Worm (Caenorhabditis elegans) whole organism, L1 larva: Measurements from ENCODE around the gene Y76B12C.4.

Experiments used
- C04F5.9 ChIP-seq: sonication (generic microtip); optimal IDR thresholded peaks from 2 replicates; lab custom pipeline; 2016; ENCODE audit warnings: missing genetic modification characterization, missing compliant biosample characterization
- C16A3.4 ChIP-seq: fragments of 150-350 bp; optimal IDR thresholded peaks from 2 replicates; lab custom pipeline; 2014; ENCODE audit warnings: missing biosample characterization, missing genetic modification characterization
- F16B12.6 ChIP-seq: fragments of 150-350 bp; optimal IDR thresholded peaks from 2 replicates; lab custom pipeline; 2014; ENCODE audit warnings: missing biosample characterization, missing genetic modification characterization
- aly-2 ChIP-seq: fragments of 150-350 bp; optimal IDR thresholded peaks from 2 replicates; lab custom pipeline; 2014; ENCODE audit warnings: missing biosample characterization, missing genetic modification characterization
- ama-1 ChIP-seq: fragments of 150-350 bp; optimal IDR thresholded peaks from 2 replicates; lab custom pipeline; 2014
- blmp-1 ChIP-seq: fragments of 150-350 bp; optimal IDR thresholded peaks from 2 replicates; lab custom pipeline; 2014; ENCODE audit warnings: missing biosample characterization, missing genetic modification characterization
- ceh-82 ChIP-seq, 3 experiments: fragments of 150-350 bp in 1 of 3; sonication (generic microtip) in 2 of 3; optimal IDR thresholded peaks; 2 replicates each; lab custom pipeline; 2014 to 2017; ENCODE audit warnings: missing biosample characterization in 3 of 3, missing genetic modification characterization in 3 of 3
- ceh-88 ChIP-seq: fragments of 200-800 bp; sonication (Bioruptor generic); IDR thresholded peaks from 2 replicates; pipeline ENCODE4 v1.3.6; 2022; ENCODE audit warnings: missing genetic modification characterization, missing compliant biosample characterization
- dpl-1 ChIP-seq, 3 experiments: fragments of 150-350 bp in 2 of 3; sonication (generic microtip) in 1 of 3; optimal IDR thresholded peaks; 2 replicates each; lab custom pipeline; 2014 to 2017; ENCODE audit warnings: missing biosample characterization in 3 of 3, missing genetic modification characterization in 3 of 3, missing genetic modification reagents in 3 of 3
- dsc-1 ChIP-seq: sonication (generic microtip); optimal IDR thresholded peaks from 2 replicates; lab custom pipeline; 2016; ENCODE audit warnings: mild to moderate bottlenecking, missing genetic modification characterization, missing compliant biosample characterization
- efl-1 ChIP-seq, 4 experiments: fragments of 150-350 bp; optimal IDR thresholded peaks in 3 of 4; peaks in 1 of 4; 1 replicate in 1 of 4; 2 replicates in 3 of 4; lab custom pipeline; 2014; ENCODE audit warnings: missing biosample characterization in 2 of 4, missing genetic modification characterization in 2 of 4, missing genetic modification reagents in 2 of 4
- egl-13 ChIP-seq: sonication (generic microtip); optimal IDR thresholded peaks from 2 replicates; lab custom pipeline; 2016; ENCODE audit warnings: missing genotype, missing genetic modification reagents, missing genetic modification characterization, missing compliant biosample characterization
- elt-2 ChIP-seq: sonication (generic microtip); optimal IDR thresholded peaks from 2 replicates; lab custom pipeline; 2016; ENCODE audit warnings: missing genetic modification characterization, mild to moderate bottlenecking, inconsistent platforms, missing compliant biosample characterization, missing genetic modification reagents
- elt-3 ChIP-seq, 6 experiments: fragments of 150-350 bp in 1 of 6; sonication (generic microtip); optimal IDR thresholded peaks; 2 replicates each; lab custom pipeline; 2017 to 2018; ENCODE audit warnings: missing biosample characterization in 6 of 6, missing genetic modification characterization in 6 of 6, inconsistent platforms in 1 of 6
- fkh-10 ChIP-seq: sonication (generic microtip); optimal IDR thresholded peaks from 2 replicates; lab custom pipeline; 2017; ENCODE audit warnings: missing biosample characterization, missing genetic modification reagents, missing genetic modification characterization
- fkh-8 ChIP-seq: sonication (generic microtip); optimal IDR thresholded peaks from 2 replicates; lab custom pipeline; 2016; ENCODE audit warnings: mild to moderate bottlenecking, missing genetic modification characterization, missing compliant biosample characterization
- fos-1 ChIP-seq: fragments of 150-350 bp; optimal IDR thresholded peaks from 2 replicates; lab custom pipeline; 2014; ENCODE audit warnings: missing biosample characterization, missing genetic modification characterization
- grh-1 ChIP-seq: fragments of 200-800 bp; sonication (Bioruptor generic); IDR thresholded peaks from 2 replicates; pipeline ENCODE4 v1.3.6; 2022; ENCODE audit warnings: missing genetic modification reagents, missing genetic modification characterization, missing compliant biosample characterization
- irx-1 ChIP-seq: sonication (generic microtip); optimal IDR thresholded peaks from 2 replicates; lab custom pipeline; 2016; ENCODE audit warnings: missing genetic modification characterization, missing compliant biosample characterization
- isw-1 ChIP-seq: fragments of 200-800 bp; sonication (Bioruptor generic); IDR thresholded peaks from 2 replicates; pipeline ENCODE4 v1.3.6; 2022; ENCODE audit warnings: missing genetic modification characterization, missing compliant biosample characterization
- jun-1 ChIP-seq: fragments of 150-350 bp; optimal IDR thresholded peaks from 2 replicates; lab custom pipeline; 2014; ENCODE audit warnings: missing biosample characterization, missing genetic modification reagents, missing genetic modification characterization
- lin-15B ChIP-seq: fragments of 150-350 bp; sonication (generic microtip); optimal IDR thresholded peaks from 3 replicates; lab custom pipeline; 2014; ENCODE audit warnings: missing biosample characterization, missing genetic modification characterization
- lin-35 ChIP-seq, 2 experiments: fragments of 150-350 bp; optimal IDR thresholded peaks; 2 replicates each; lab custom pipeline; 2014; ENCODE audit warnings: missing biosample characterization in 2 of 2, missing genetic modification characterization in 2 of 2, missing genetic modification reagents in 2 of 2
- lin-39 ChIP-seq: fragments of 150-350 bp; optimal IDR thresholded peaks from 2 replicates; lab custom pipeline; 2014; ENCODE audit warnings: missing biosample characterization, missing genetic modification reagents, missing genetic modification characterization
- lir-3 ChIP-seq: sonication (generic microtip); optimal IDR thresholded peaks from 2 replicates; lab custom pipeline; 2016; ENCODE audit warnings: mild to moderate bottlenecking, missing genetic modification characterization, moderate library complexity, missing compliant biosample characterization; ENCODE audit not compliant: poor library complexity
- lsy-2 ChIP-seq, 2 experiments: fragments of 150-350 bp; optimal IDR thresholded peaks; 2 replicates each; lab custom pipeline; 2014; ENCODE audit warnings: missing biosample characterization in 2 of 2, missing genetic modification characterization in 2 of 2
- mdl-1 ChIP-seq, 2 experiments: fragments of 150-350 bp; optimal IDR thresholded peaks; 2 replicates each; lab custom pipeline; 2014 to 2017; ENCODE audit warnings: missing biosample characterization in 2 of 2, missing genetic modification characterization in 2 of 2, inconsistent platforms in 1 of 2
- mef-2 ChIP-seq: fragments of 150-350 bp; optimal IDR thresholded peaks from 2 replicates; lab custom pipeline; 2014; ENCODE audit warnings: missing biosample characterization, missing genetic modification characterization
- mep-1 ChIP-seq: fragments of 150-350 bp; optimal IDR thresholded peaks from 2 replicates; lab custom pipeline; 2014; ENCODE audit warnings: missing biosample characterization, missing genetic modification characterization
- nhr-19 ChIP-seq: fragments of 200-800 bp; sonication (Bioruptor generic); conservative IDR thresholded peaks from 2 replicates; pipeline ENCODE4 v1.3.6; 2022; ENCODE audit warnings: missing genetic modification characterization, missing compliant biosample characterization
- nhr-20 ChIP-seq: sonication (generic microtip); optimal IDR thresholded peaks from 2 replicates; lab custom pipeline; 2016; ENCODE audit warnings: mild to moderate bottlenecking, missing genetic modification characterization, missing compliant biosample characterization
- nhr-237 ChIP-seq: fragments of 150-350 bp; optimal IDR thresholded peaks from 2 replicates; lab custom pipeline; 2014; ENCODE audit warnings: missing biosample characterization, missing genetic modification characterization
- nhr-28 ChIP-seq: fragments of 150-350 bp; optimal IDR thresholded peaks from 2 replicates; lab custom pipeline; 2014; ENCODE audit warnings: missing biosample characterization, missing genetic modification characterization
- nhr-47 ChIP-seq: sonication (generic microtip); optimal IDR thresholded peaks from 2 replicates; lab custom pipeline; 2016; ENCODE audit warnings: mild to moderate bottlenecking, missing genetic modification characterization, moderate library complexity, missing compliant biosample characterization
- nhr-71 ChIP-seq: sonication (generic microtip); optimal IDR thresholded peaks from 2 replicates; lab custom pipeline; 2016; ENCODE audit warnings: mild to moderate bottlenecking, missing genetic modification characterization, moderate library complexity, missing compliant biosample characterization
- nhr-76 ChIP-seq: sonication (generic microtip); optimal IDR thresholded peaks from 2 replicates; lab custom pipeline; 2017; ENCODE audit warnings: missing biosample characterization, missing genetic modification characterization
- nhr-77 ChIP-seq: fragments of 150-350 bp; optimal IDR thresholded peaks from 2 replicates; lab custom pipeline; 2014; ENCODE audit warnings: missing biosample characterization, missing genetic modification characterization
- nhr-84 ChIP-seq: sonication (generic microtip); optimal IDR thresholded peaks from 2 replicates; lab custom pipeline; 2017; ENCODE audit warnings: missing biosample characterization, missing genetic modification characterization
- nhr-85 ChIP-seq: sonication (generic microtip); peaks from one replicate; lab custom pipeline; 2016; ENCODE audit warnings: missing genetic modification characterization, inconsistent platforms, missing compliant biosample characterization
- nhr-90 ChIP-seq: sonication (generic microtip); optimal IDR thresholded peaks from 2 replicates; lab custom pipeline; 2016; ENCODE audit warnings: mild to moderate bottlenecking, missing genetic modification characterization, missing compliant biosample characterization; ENCODE audit not compliant: poor library complexity
- pax-3 ChIP-seq: fragments of 200-800 bp; sonication (Bioruptor generic); optimal IDR thresholded peaks from 2 replicates; lab custom pipeline; 2018; ENCODE audit warnings: mild to moderate bottlenecking, missing genetic modification characterization, moderate library complexity, missing compliant biosample characterization
- pqm-1 ChIP-seq: sonication (generic microtip); optimal IDR thresholded peaks from 3 replicates; lab custom pipeline; 2017; ENCODE audit warnings: missing biosample characterization, missing genetic modification characterization
- snpc-4 ChIP-seq: fragments of 150-350 bp; optimal IDR thresholded peaks from 2 replicates; lab custom pipeline; 2014; ENCODE audit warnings: missing biosample characterization, missing genetic modification characterization
- snu-23 ChIP-seq: sonication (generic microtip); optimal IDR thresholded peaks from 2 replicates; lab custom pipeline; 2016; ENCODE audit warnings: missing genetic modification characterization, missing compliant biosample characterization
- sox-4 ChIP-seq: sonication (generic microtip); optimal IDR thresholded peaks from 2 replicates; lab custom pipeline; 2016; ENCODE audit warnings: missing genetic modification characterization, missing compliant biosample characterization
- sup-37 ChIP-seq: fragments of 200-800 bp; sonication (Bioruptor generic); optimal IDR thresholded peaks from 2 replicates; lab custom pipeline; 2018; ENCODE audit warnings: mild to moderate bottlenecking, missing genetic modification characterization, missing compliant biosample characterization
- swsn-7 ChIP-seq: sonication (generic microtip); optimal IDR thresholded peaks from 2 replicates; lab custom pipeline; 2016; ENCODE audit warnings: missing genetic modification characterization, missing compliant biosample characterization
- tbx-2 ChIP-seq: sonication (generic microtip); optimal IDR thresholded peaks from 2 replicates; lab custom pipeline; 2016; ENCODE audit warnings: missing genetic modification characterization, missing compliant biosample characterization
- unc-130 ChIP-seq: fragments of 150-350 bp; optimal IDR thresholded peaks from 2 replicates; lab custom pipeline; 2017; ENCODE audit warnings: missing biosample characterization, missing genetic modification characterization, inconsistent platforms
- unc-86 ChIP-seq: sonication (generic microtip); optimal IDR thresholded peaks from 2 replicates; lab custom pipeline; 2016; ENCODE audit warnings: missing genetic modification characterization, missing compliant biosample characterization
- xbp-1 ChIP-seq: sonication (generic microtip); optimal IDR thresholded peaks from 2 replicates; lab custom pipeline; 2016; ENCODE audit warnings: missing genetic modification characterization, missing compliant biosample characterization
- zip-4 ChIP-seq: fragments of 200-800 bp; sonication (Bioruptor generic); optimal IDR thresholded peaks from 2 replicates; lab custom pipeline; 2018; ENCODE audit warnings: mild to moderate bottlenecking, missing genetic modification characterization, moderate library complexity, missing compliant biosample characterization
- ztf-11 ChIP-seq, 2 experiments: sonication (generic microtip); optimal IDR thresholded peaks; 2 replicates each; lab custom pipeline; 2016 to 2017; ENCODE audit warnings: missing genetic modification characterization in 2 of 2, missing biosample characterization in 1 of 2, missing compliant biosample characterization in 1 of 2

Y76B12C.4 gene

ce11 chrIV:1953132-1953629 is 19.0 kb downstream of the Y76B12C.4 start, which contains the start of gene F52C12.2:
F52C12.2 (plus strand) TSS chrIV:1953579.
- TF ChIP-seq elt-3 (tag; optimal IDR thresholded peaks at IDR 0.05; lab: Kevin White, UChicago) (peak in 1 of 6 experiments; percentile 22), fkh-10 (GFP tag; lab: Kevin White, UChicago) (no peak), C16A3.4 (tag; lab: Kevin White, UChicago) (peak; percentile 34), lin-15B (tag; lab: Kevin White, UChicago) (peak; percentile 47), mdl-1 (tag; optimal IDR thresholded peaks at IDR 0.05; lab: Kevin White, UChicago) (peak in 1 of 2 experiments; percentile 16), fos-1 (tag; lab: Kevin White, UChicago) (no peak), lin-39 (tag; lab: Kevin White, UChicago) (peak; percentile 50), nhr-76 (tag; lab: Kevin White, UChicago) (no peak), tbx-2 (tag; lab: Kevin White, UChicago) (peak; percentile 80), lsy-2 (tag; optimal IDR thresholded peaks at IDR 0.05; lab: Kevin White, UChicago) (peak; percentile 69 to 80), nhr-19 (GFP tag; lab: Robert Waterston, UW) (peak; percentile 61), ztf-11 (tag; optimal IDR thresholded peaks at IDR 0.05; lab: Kevin White, UChicago) (peak in 1 of 2 experiments; percentile 42), F16B12.6 (tag; lab: Kevin White, UChicago) (no peak), C04F5.9 (tag; lab: Kevin White, UChicago) (peak; percentile 36), mef-2 (no peak), aly-2 (tag; lab: Kevin White, UChicago) (peak; percentile 19), nhr-47 (tag; lab: Kevin White, UChicago) (peak; percentile 87), swsn-7 (tag; lab: Kevin White, UChicago) (peak; percentile 82), unc-130 (tag; lab: Kevin White, UChicago) (no peak), snu-23 (GFP tag; lab: Kevin White, UChicago) (peak; percentile 82), snpc-4 (tag; lab: Kevin White, UChicago) (no peak), elt-2 (tag; lab: Kevin White, UChicago) (peak; percentile 23), zip-4 (peak; percentile 56), isw-1 (peak; percentile 65), irx-1 (tag; lab: Kevin White, UChicago) (peak; percentile 67), nhr-71 (peak; percentile 86), mep-1 (tag; lab: Kevin White, UChicago) (peak; percentile 58), efl-1 (optimal IDR thresholded peaks at IDR 0.05; lab: Kevin White, UChicago) (peak; percentile 48 to 85), efl-1 (GFP tag; optimal IDR thresholded peaks at IDR 0.05 in 1 of 2; lab: Kevin White, UChicago) (peak; percentile 86 to 98), ceh-88 (peak; percentile 47; the same call in 1 of the 2 replicates), nhr-20 (tag; lab: Kevin White, UChicago) (peak; percentile 76), nhr-90 (tag; lab: Kevin White, UChicago) (peak; percentile 80), dpl-1 (GFP tag; optimal IDR thresholded peaks at IDR 0.05; lab: Kevin White, UChicago) (peak; percentile 70 to 88 (median 84)), nhr-84 (tag; lab: Kevin White, UChicago) (no peak), jun-1 (tag; lab: Kevin White, UChicago) (no peak), blmp-1 (tag; lab: Kevin White, UChicago) (peak; percentile 36), dsc-1 (tag; lab: Kevin White, UChicago) (peak; percentile 84), lir-3 (tag; lab: Kevin White, UChicago) (no peak), lin-35 (GFP tag; optimal IDR thresholded peaks at IDR 0.05; lab: Kevin White, UChicago) (peak; percentile 79 to 91), sox-4 (tag; lab: Kevin White, UChicago) (peak; percentile 49), ceh-82 (tag; optimal IDR thresholded peaks at IDR 0.05; lab: Kevin White, UChicago) (peak; percentile 47 to 52 (median 48)), nhr-85 (tag; lab: Kevin White, UChicago) (peak; percentile 83), nhr-77 (tag; lab: Kevin White, UChicago) (peak; percentile 14), egl-13 (tag; lab: Kevin White, UChicago) (peak; percentile 71), nhr-28 (tag; lab: Kevin White, UChicago) (no peak), fkh-8 (tag; lab: Kevin White, UChicago) (peak; percentile 63), sup-37 (GFP tag; lab: Kevin White, UChicago) (peak; percentile 18), pqm-1 (tag; lab: Kevin White, UChicago) (no peak), unc-86 (tag; lab: Kevin White, UChicago) (peak; percentile 59), nhr-237 (tag; lab: Kevin White, UChicago) (no peak), grh-1 (GFP tag; lab: Robert Waterston, UW) (no peak), ama-1 (lab: Kevin White, UChicago) (no peak), xbp-1 (tag; lab: Kevin White, UChicago) (peak; percentile 87), pax-3 (peak; percentile 51)
